Worm (Caenorhabditis elegans): ENCODE data around the gene evl-14.

evl-14 gene

DNA sequence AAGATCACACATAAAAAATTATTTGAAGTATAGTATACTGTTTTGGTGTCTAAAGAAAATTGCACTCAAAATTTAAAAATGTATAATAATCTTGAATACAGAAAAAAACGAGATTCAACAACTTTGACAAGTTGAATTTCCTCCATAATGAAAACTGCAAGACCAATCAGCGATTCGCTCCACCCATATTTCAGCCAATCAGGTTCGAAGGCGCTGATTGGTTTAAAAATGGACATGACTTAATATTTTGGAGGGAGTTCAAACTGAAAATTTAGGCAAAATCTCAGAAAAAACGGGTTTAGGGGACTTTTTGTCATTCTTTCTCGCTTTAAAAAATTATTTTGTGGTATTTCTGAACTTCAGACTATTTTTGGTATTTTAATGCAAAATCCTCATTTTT, 37.2 kb downstream of the evl-14 start:
- no peak for TF ChIP-seq peb-1 (tag; optimal IDR thresholded peaks at IDR 0.05)
- TF ChIP-seq alr-1 (tag; optimal IDR thresholded peaks at IDR 0.05): no peak
- no peak for TF ChIP-seq Y55F3AM.14 (GFP tag; optimal IDR thresholded peaks at IDR 0.05)
- no peak for TF ChIP-seq nhr-21 (tag; optimal IDR thresholded peaks at IDR 0.05)
- TF ChIP-seq lsy-2 (tag; optimal IDR thresholded peaks at IDR 0.05): peak in 1 of 2 experiments; percentile 5
- TF ChIP-seq ztf-1 (GFP tag; conservative IDR thresholded peaks at IDR 0.05): no peak

DNA sequence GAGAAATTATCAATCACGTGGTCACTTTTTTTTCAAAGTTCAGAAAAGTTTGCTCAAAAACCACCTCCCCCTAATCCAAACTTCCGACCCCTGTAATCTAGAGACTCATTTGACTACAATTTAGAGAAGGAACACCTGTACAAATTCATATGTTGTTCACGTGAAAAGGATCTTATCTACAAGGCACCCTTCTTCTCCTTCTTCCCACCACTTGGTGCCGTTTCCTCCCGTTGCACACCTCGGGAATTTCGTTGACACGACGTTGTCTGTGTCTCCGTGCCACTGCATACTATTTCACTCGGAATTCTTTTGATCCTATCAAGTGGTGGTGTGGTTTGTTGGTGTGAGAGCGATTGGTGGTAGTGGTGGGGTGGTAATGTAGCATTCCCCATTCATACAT, 38.4 kb downstream of the evl-14 start:
- TF ChIP-seq ceh-16 (tag; optimal IDR thresholded peaks at IDR 0.05) (peak; percentile 47), sma-9 (GFP tag; optimal IDR thresholded peaks at IDR 0.05) (peak; percentile 17), sma-9 (tag; optimal IDR thresholded peaks at IDR 0.05) (no peak), unc-62 (GFP tag; optimal IDR thresholded peaks at IDR 0.05) (no peak)

DNA sequence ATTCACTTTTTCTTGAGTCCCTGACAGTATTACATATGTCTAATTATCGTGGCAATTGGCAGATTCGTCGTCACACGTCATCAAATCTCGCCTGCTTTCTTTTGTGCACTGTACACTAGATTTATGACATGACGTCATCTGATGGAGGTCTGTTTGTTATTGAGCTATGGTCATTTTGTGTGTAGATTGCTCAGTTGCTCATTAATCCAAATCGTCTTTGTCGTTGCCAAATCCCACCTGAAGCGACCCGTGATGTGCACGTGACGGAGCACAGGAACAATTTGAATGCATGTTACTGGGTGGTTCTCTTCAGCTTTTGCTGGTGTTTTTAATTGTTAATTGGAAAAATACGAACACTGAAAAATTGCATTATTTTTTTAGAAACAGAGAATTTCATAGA, 40.1 kb downstream of the evl-14 start:
- TF ChIP-seq sma-3 (GFP tag; optimal IDR thresholded peaks at IDR 0.05) (no peak), unc-55 (GFP tag; optimal IDR thresholded peaks at IDR 0.05) (no peak), nhr-6 (tag; optimal IDR thresholded peaks at IDR 0.05) (no peak), nhr-77 (tag; optimal IDR thresholded peaks at IDR 0.05) (no peak), mab-5 (tag; optimal IDR thresholded peaks at IDR 0.05) (no peak), mbf-1 (tag; optimal IDR thresholded peaks at IDR 0.05) (no peak), nhr-129 (tag; optimal IDR thresholded peaks at IDR 0.05) (no peak), fos-1 (tag; optimal IDR thresholded peaks at IDR 0.05) (no peak), zag-1 (tag; optimal IDR thresholded peaks at IDR 0.05) (no peak), ceh-82 (tag; optimal IDR thresholded peaks at IDR 0.05) (no peak), Y55F3AM.14 (GFP tag; optimal IDR thresholded peaks at IDR 0.05) (no peak), unc-39 (tag; optimal IDR thresholded peaks at IDR 0.05) (no peak), nhr-12 (tag; optimal IDR thresholded peaks at IDR 0.05) (no peak), sem-4 (tag; optimal IDR thresholded peaks at IDR 0.05) (no peak), mdl-1 (tag; optimal IDR thresholded peaks at IDR 0.05) (no peak), peb-1 (tag; optimal IDR thresholded peaks at IDR 0.05) (no peak), nhr-11 (tag; optimal IDR thresholded peaks at IDR 0.05) (no peak), alr-1 (tag; optimal IDR thresholded peaks at IDR 0.05) (no peak), gmeb-1 (tag; optimal IDR thresholded peaks at IDR 0.05) (no peak), elt-3 (tag; optimal IDR thresholded peaks at IDR 0.05) (no peak)

DNA sequence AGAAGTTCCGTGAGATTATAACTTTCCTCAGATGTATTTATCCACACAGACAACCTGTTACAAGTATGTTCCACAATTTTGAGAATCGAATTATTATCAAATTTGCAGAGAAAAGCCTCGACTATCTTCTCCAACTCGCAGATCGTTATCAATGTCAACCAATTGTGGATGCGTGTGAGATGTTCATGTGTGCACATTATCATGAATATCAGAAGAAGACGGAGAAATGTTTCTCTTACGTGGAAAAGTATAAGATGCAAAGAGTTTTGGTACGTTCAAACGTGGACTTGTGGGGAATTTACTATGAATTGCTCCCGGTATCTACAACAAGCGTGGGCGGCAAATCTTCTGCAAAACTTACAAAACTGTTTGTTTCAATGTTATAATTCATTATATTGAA, 41.9 kb downstream of the evl-14 start:
- TF ChIP-seq skn-1 (tag; optimal IDR thresholded peaks at IDR 0.05) (no peak), nhr-129 (tag; optimal IDR thresholded peaks at IDR 0.05) (no peak), ztf-11 (tag; optimal IDR thresholded peaks at IDR 0.05) (no peak)

DNA sequence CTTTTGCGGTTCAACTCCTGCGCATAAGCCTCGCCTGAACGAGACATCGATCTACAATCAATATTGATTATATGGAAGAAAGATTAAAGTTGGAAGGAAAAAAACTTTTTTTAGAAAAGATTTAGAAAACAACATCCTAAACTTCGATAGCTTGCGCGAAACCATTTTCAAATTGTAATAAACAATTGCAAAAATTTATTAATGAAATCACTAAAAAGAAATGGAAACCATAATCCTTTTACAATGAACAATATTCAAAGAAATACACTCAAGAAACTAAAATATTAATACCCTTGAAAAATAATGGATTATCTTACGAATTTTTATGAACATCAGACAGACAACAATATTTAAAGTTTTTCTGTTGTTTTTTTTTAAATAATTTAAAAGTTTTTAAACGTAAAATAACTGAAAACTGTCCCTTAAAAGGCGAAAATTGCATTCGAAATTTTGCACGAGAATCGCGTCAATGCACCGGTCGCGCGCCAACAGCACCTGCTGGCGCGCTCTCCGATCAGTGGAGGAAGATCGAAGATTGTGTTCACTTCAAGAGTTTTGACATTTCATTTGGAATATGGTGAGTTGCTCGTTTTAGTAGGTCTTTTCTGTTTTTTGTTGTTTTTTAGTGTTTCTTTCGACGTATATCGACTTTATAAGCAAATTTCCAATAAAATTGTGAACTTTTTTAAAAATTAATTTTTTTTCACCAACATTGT, 43.5 kb downstream of the evl-14 start, which contains the start of the genes sftb-1 and R10E4.1:
Gene sftb-1 (minus strand): TSS at position 51 of the 716 bp plus-strand sequence.
Gene R10E4.1 (plus strand): TSS at position 524 of the 716 bp plus-strand sequence.
- no peak for TF ChIP-seq lin-39 (tag; optimal IDR thresholded peaks at IDR 0.05)
- peak; percentile 42 for TF ChIP-seq lin-13 (GFP tag; optimal IDR thresholded peaks at IDR 0.05)
- TF ChIP-seq ZK546.5 (tag; optimal IDR thresholded peaks at IDR 0.05): no peak
- peak; percentile 25 for TF ChIP-seq sem-4 (tag; optimal IDR thresholded peaks at IDR 0.05)
- TF ChIP-seq elt-1 (tag; optimal IDR thresholded peaks at IDR 0.05): no peak
- TF ChIP-seq fos-1 (tag; optimal IDR thresholded peaks at IDR 0.05): peak; percentile 48
- TF ChIP-seq F13H6.1 (tag; optimal IDR thresholded peaks at IDR 0.05): peak; percentile 69
- no peak for TF ChIP-seq unc-62 (GFP tag; optimal IDR thresholded peaks at IDR 0.05)
- no peak for TF ChIP-seq skn-1 (tag; optimal IDR thresholded peaks at IDR 0.05)
- TF ChIP-seq nhr-23 (tag; optimal IDR thresholded peaks at IDR 0.05): no peak
- TF ChIP-seq C34F6.9 (tag; optimal IDR thresholded peaks at IDR 0.05): peak; percentile 78
- TF ChIP-seq lsy-2 (tag; optimal IDR thresholded peaks at IDR 0.05): peak; percentile 77 to 89
- peak; percentile 34 for TF ChIP-seq mab-5 (tag; optimal IDR thresholded peaks at IDR 0.05)
- TF ChIP-seq unc-39 (tag; optimal IDR thresholded peaks at IDR 0.05): no peak
- peak; percentile 19 for TF ChIP-seq lin-11 (tag; optimal IDR thresholded peaks at IDR 0.05)
- no peak for TF ChIP-seq aly-2 (tag; optimal IDR thresholded peaks at IDR 0.05)
- TF ChIP-seq nhr-25 (tag; optimal IDR thresholded peaks at IDR 0.05): peak; percentile 75
- TF ChIP-seq nhr-6 (tag; optimal IDR thresholded peaks at IDR 0.05): no peak
- TF ChIP-seq nhr-21 (tag; optimal IDR thresholded peaks at IDR 0.05): peak; percentile 49
- TF ChIP-seq sma-9 (GFP tag; optimal IDR thresholded peaks at IDR 0.05): peak; percentile 83
- no peak for TF ChIP-seq sma-9 (tag; optimal IDR thresholded peaks at IDR 0.05)
- no peak for TF ChIP-seq zag-1 (tag; optimal IDR thresholded peaks at IDR 0.05)
- TF ChIP-seq crh-2 (tag; optimal IDR thresholded peaks at IDR 0.05): peak; percentile 78
- TF ChIP-seq nhr-129 (tag; optimal IDR thresholded peaks at IDR 0.05): peak; percentile 42
- TF ChIP-seq unc-55 (GFP tag; optimal IDR thresholded peaks at IDR 0.05): peak; percentile 82
- TF ChIP-seq ztf-4 (tag; optimal IDR thresholded peaks at IDR 0.05): no peak
- no peak for TF ChIP-seq mbf-1 (tag; optimal IDR thresholded peaks at IDR 0.05)
- TF ChIP-seq ceh-16 (tag; optimal IDR thresholded peaks at IDR 0.05): no peak
- TF ChIP-seq egl-27 (tag; optimal IDR thresholded peaks at IDR 0.05): no peak
- TF ChIP-seq sma-3 (GFP tag; optimal IDR thresholded peaks at IDR 0.05): peak; percentile 66
- TF ChIP-seq ama-1 (optimal IDR thresholded peaks at IDR 0.05): peak; percentile 32
- TF ChIP-seq ztf-11 (tag; optimal IDR thresholded peaks at IDR 0.05): no peak
- peak; percentile 84 for TF ChIP-seq gmeb-1 (tag; optimal IDR thresholded peaks at IDR 0.05)

Measured in whole organism, L2 larva.